Worm (Caenorhabditis elegans) whole organism, young adult: ENCODE data around the gene skr-6.

Experiments
- B0261.1 ChIP-seq: sonication (generic microtip); optimal IDR thresholded peaks from 2 replicates; lab custom pipeline; 2016; ENCODE audit warnings: mild to moderate bottlenecking, missing genetic modification characterization, moderate library complexity, missing compliant biosample characterization
- D2030.7 ChIP-seq: fragments of 200-800 bp; sonication (Bioruptor generic); IDR thresholded peaks from 2 replicates; pipeline ENCODE4 v1.3.6; 2022; ENCODE audit warnings: missing genetic modification reagents, missing genetic modification characterization, missing compliant biosample characterization
- F10E7.11 ChIP-seq: sonication (generic microtip); optimal IDR thresholded peaks from 2 replicates; lab custom pipeline; 2017; ENCODE audit warnings: mild to moderate bottlenecking, missing genetic modification characterization, moderate library complexity, missing compliant biosample characterization
- F33H1.4 ChIP-seq: fragments of 200-800 bp; sonication (Bioruptor generic); IDR thresholded peaks from 2 replicates; pipeline ENCODE4 v1.3.6; 2022; ENCODE audit warnings: missing genetic modification reagents, missing genetic modification characterization, missing compliant biosample characterization
- K12H6.12 ChIP-seq: fragments of 200-800 bp; sonication (Bioruptor generic); optimal IDR thresholded peaks from 2 replicates; lab custom pipeline; 2018; ENCODE audit warnings: mild to moderate bottlenecking, missing genetic modification characterization, missing compliant biosample characterization
- ama-1 ChIP-seq, 3 experiments: fragments of 150-350 bp in 1 of 3; sonication (generic microtip) in 2 of 3; optimal IDR thresholded peaks; 2 replicates each; lab custom pipeline; 2014 to 2018; ENCODE audit warnings: missing biosample characterization in 2 of 3, missing genetic modification characterization in 2 of 3, missing genetic modification reagents in 2 of 3
- attf-3 ChIP-seq: fragments of 200-800 bp; sonication (Bioruptor generic); conservative IDR thresholded peaks from 2 replicates; pipeline ENCODE4 v1.3.6; 2022; ENCODE audit warnings: missing genetic modification reagents, missing genetic modification characterization, missing compliant biosample characterization
- bed-2 ChIP-seq: fragments of 200-800 bp; sonication (Bioruptor generic); IDR thresholded peaks from 2 replicates; pipeline ENCODE4 v1.3.6; 2022; ENCODE audit warnings: missing genetic modification reagents, missing genetic modification characterization, missing compliant biosample characterization
- ccch-3 ChIP-seq: fragments of 200-800 bp; sonication (Bioruptor generic); optimal IDR thresholded peaks from 2 replicates; lab custom pipeline; 2018; ENCODE audit warnings: mild to moderate bottlenecking, missing genetic modification characterization, missing compliant biosample characterization
- cebp-1 ChIP-seq, 2 experiments: fragments of 200-800 bp in 1 of 2; sonication (Bioruptor generic) in 1 of 2; sonication (generic microtip) in 1 of 2; IDR thresholded peaks in 1 of 2; optimal IDR thresholded peaks in 1 of 2; 2 replicates each; pipeline versions ENCODE4 v1.3.6 to Lab custom; 2017 to 2022; ENCODE audit warnings: missing compliant biosample characterization in 2 of 2, missing genetic modification characterization in 2 of 2, mild to moderate bottlenecking in 1 of 2, missing genetic modification reagents in 1 of 2, moderate library complexity in 1 of 2
- ceh-100 ChIP-seq: fragments of 200-800 bp; sonication (Bioruptor generic); IDR thresholded peaks from 2 replicates; pipeline ENCODE4 v1.3.6; 2022; ENCODE audit warnings: missing genetic modification reagents, missing genetic modification characterization, missing compliant biosample characterization
- ceh-40 ChIP-seq: fragments of 200-800 bp; sonication (Bioruptor generic); IDR thresholded peaks from 2 replicates; pipeline ENCODE4 v1.3.6; 2022; ENCODE audit warnings: missing genetic modification characterization, missing compliant biosample characterization
- ceh-79 ChIP-seq: sonication (generic microtip); optimal IDR thresholded peaks from 2 replicates; lab custom pipeline; 2017; ENCODE audit warnings: mild to moderate bottlenecking, missing genetic modification characterization, missing compliant biosample characterization
- dpl-1 ChIP-seq: fragments of 150-350 bp; optimal IDR thresholded peaks from 2 replicates; lab custom pipeline; 2014; ENCODE audit warnings: missing biosample characterization, missing genetic modification reagents, missing genetic modification characterization
- efl-1 ChIP-seq: fragments of 150-350 bp; optimal IDR thresholded peaks from 2 replicates; lab custom pipeline; 2014; ENCODE audit warnings: missing biosample characterization, missing genetic modification reagents, missing genetic modification characterization
- fkh-3 ChIP-seq: sonication (generic microtip); optimal IDR thresholded peaks from 2 replicates; lab custom pipeline; 2016; ENCODE audit warnings: mild to moderate bottlenecking, missing genetic modification characterization, missing compliant biosample characterization
- hlh-12 ChIP-seq: sonication (generic microtip); optimal IDR thresholded peaks from 2 replicates; lab custom pipeline; 2016; ENCODE audit warnings: missing genetic modification characterization, missing compliant biosample characterization
- hsf-1 ChIP-seq: fragments of 200-800 bp; sonication (Bioruptor generic); IDR thresholded peaks from 2 replicates; pipeline ENCODE4 v1.3.6; 2022; ENCODE audit warnings: missing genetic modification reagents, missing genetic modification characterization, missing compliant biosample characterization
- lag-1 ChIP-seq: fragments of 200-800 bp; sonication (Bioruptor generic); IDR thresholded peaks from 2 replicates; pipeline ENCODE4 v1.3.6; 2022; ENCODE audit warnings: missing genetic modification reagents, missing genetic modification characterization, missing compliant biosample characterization
- let-526 ChIP-seq: fragments of 200-800 bp; sonication (Bioruptor generic); IDR thresholded peaks from 2 replicates; pipeline ENCODE4 v1.3.6; 2022; ENCODE audit warnings: missing genetic modification reagents, missing genetic modification characterization, missing compliant biosample characterization
- madf-10 ChIP-seq: sonication (generic microtip); optimal IDR thresholded peaks from 2 replicates; lab custom pipeline; 2016; ENCODE audit warnings: mild to moderate bottlenecking, missing genetic modification characterization, missing compliant biosample characterization
- mel-28 ChIP-seq: sonication (generic microtip); optimal IDR thresholded peaks from 2 replicates; lab custom pipeline; 2016; ENCODE audit warnings: borderline replicate concordance, mild to moderate bottlenecking, missing genetic modification characterization, missing compliant biosample characterization
- mes-4 ChIP-seq: sonication (generic microtip); optimal IDR thresholded peaks from 2 replicates; lab custom pipeline; 2016; ENCODE audit warnings: missing genotype, missing genetic modification characterization, missing compliant biosample characterization
- mxl-1 ChIP-seq: sonication (generic microtip); optimal IDR thresholded peaks from 2 replicates; lab custom pipeline; 2016; ENCODE audit warnings: missing genetic modification characterization, missing compliant biosample characterization
- nfya-2 ChIP-seq: fragments of 200-800 bp; sonication (Bioruptor generic); IDR thresholded peaks from 2 replicates; pipeline ENCODE4 v1.3.6; 2022; ENCODE audit warnings: missing genetic modification reagents, missing genetic modification characterization, missing compliant biosample characterization
- nhr-179 ChIP-seq: sonication (generic microtip); optimal IDR thresholded peaks from 2 replicates; lab custom pipeline; 2016; ENCODE audit warnings: mild to moderate bottlenecking, missing genetic modification characterization, missing compliant biosample characterization
- nhr-90 ChIP-seq: sonication (generic microtip); optimal IDR thresholded peaks from 2 replicates; lab custom pipeline; 2016; ENCODE audit warnings: missing genotype, mild to moderate bottlenecking, missing genetic modification characterization, missing compliant biosample characterization
- pha-4 ChIP-seq: fragments of 150-350 bp; sonication (generic microtip); optimal IDR thresholded peaks from 2 replicates; lab custom pipeline; 2014; ENCODE audit warnings: missing biosample characterization, missing genetic modification reagents, missing genetic modification characterization
- rec-8 ChIP-seq, 2 experiments: sonication (generic microtip); optimal IDR thresholded peaks; 2 replicates each; lab custom pipeline; 2016; ENCODE audit warnings: mild to moderate bottlenecking in 2 of 2, missing genetic modification characterization in 2 of 2, missing genetic modification reagents in 2 of 2, missing genotype in 2 of 2, missing biosample characterization in 1 of 2, missing compliant biosample characterization in 1 of 2, moderate library complexity in 1 of 2
- rpc-1 ChIP-seq, 2 experiments: fragments of 150-350 bp in 1 of 2; sonication (generic microtip) in 1 of 2; optimal IDR thresholded peaks; 2 replicates each; lab custom pipeline; 2014 to 2018; ENCODE audit warnings: missing biosample characterization in 1 of 2, missing genetic modification characterization in 1 of 2, missing genetic modification reagents in 1 of 2, missing genotype in 1 of 2
- sea-2 ChIP-seq: fragments of 200-800 bp; sonication (Bioruptor generic); IDR thresholded peaks from 2 replicates; pipeline ENCODE4 v1.3.6; 2022; ENCODE audit warnings: missing genetic modification characterization, missing compliant biosample characterization
- snpc-1.3 ChIP-seq: sonication (generic microtip); optimal IDR thresholded peaks from 2 replicates; lab custom pipeline; 2017; ENCODE audit warnings: missing genetic modification characterization, mild to moderate bottlenecking, missing compliant biosample characterization, antibody characterized with exemption, moderate library complexity, missing genotype, missing genetic modification reagents; ENCODE audit not compliant: insufficient read depth
- sptf-2 ChIP-seq: fragments of 200-800 bp; sonication (Bioruptor generic); optimal IDR thresholded peaks from 2 replicates; lab custom pipeline; 2018; ENCODE audit warnings: mild to moderate bottlenecking, missing genetic modification characterization, missing compliant biosample characterization
- unc-130 ChIP-seq: sonication (generic microtip); optimal IDR thresholded peaks from 2 replicates; lab custom pipeline; 2016; ENCODE audit warnings: missing genetic modification reagents, missing genetic modification characterization, missing compliant biosample characterization
- unc-62 ChIP-seq: fragments of 150-350 bp; optimal IDR thresholded peaks from 2 replicates; lab custom pipeline; 2014; ENCODE audit warnings: missing biosample characterization, missing genetic modification reagents, missing genetic modification characterization
- ztf-25 ChIP-seq: fragments of 200-800 bp; sonication (Bioruptor generic); IDR thresholded peaks from 2 replicates; pipeline ENCODE4 v1.3.6; 2022; ENCODE audit warnings: missing genetic modification reagents, missing genetic modification characterization, missing compliant biosample characterization
- ztf-28 ChIP-seq: fragments of 200-800 bp; sonication (Bioruptor generic); IDR thresholded peaks from 2 replicates; pipeline ENCODE4 v1.3.6; 2022; ENCODE audit warnings: missing genetic modification reagents, missing genetic modification characterization, missing compliant biosample characterization
- ztf-6 ChIP-seq: fragments of 200-800 bp; sonication (Bioruptor generic); IDR thresholded peaks from 2 replicates; pipeline ENCODE4 v1.3.6; 2022; ENCODE audit warnings: missing genetic modification reagents, missing genetic modification characterization, missing compliant biosample characterization

The skr-6 gene

DNA sequence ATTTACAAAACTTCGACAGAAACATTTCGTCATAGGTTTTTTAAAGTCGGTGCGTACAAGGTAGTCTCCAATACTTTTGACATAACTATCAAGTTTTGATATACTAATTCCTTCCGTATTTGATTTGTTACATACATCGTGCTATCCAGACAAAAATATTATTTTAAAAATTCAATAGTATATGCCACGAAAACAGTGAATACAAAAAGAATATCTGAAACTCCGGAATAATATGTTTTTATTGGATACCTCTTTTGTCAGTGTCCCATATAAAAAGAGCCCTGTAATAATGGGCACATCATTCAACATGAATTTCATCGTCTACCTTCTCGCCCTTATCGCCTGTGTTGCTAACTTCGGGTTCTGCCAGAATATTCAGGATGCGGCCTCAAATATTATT lies 22.5 kb upstream of the skr-6 start, which contains the start of gene Y51A2A.12:
Y51A2A.12 (plus strand) TSS at position 301 of the 400 bp plus-strand sequence.
- TF ChIP-seq hsf-1: no peak
- no peak for TF ChIP-seq sptf-2 (GFP tag; lab: Kevin White, UChicago)
- TF ChIP-seq mxl-1 (tag; lab: Kevin White, UChicago): no peak
- no peak for TF ChIP-seq efl-1 (GFP tag; lab: Kevin White, UChicago)
- TF ChIP-seq bed-2 (GFP tag; lab: Robert Waterston, UW): no peak
- TF ChIP-seq ccch-3 (GFP tag; lab: Kevin White, UChicago): no peak
- no peak for TF ChIP-seq hlh-12
- TF ChIP-seq attf-3 (GFP tag; lab: Robert Waterston, UW): no peak
- no peak for TF ChIP-seq nhr-179 (tag; lab: Kevin White, UChicago)
- TF ChIP-seq fkh-3: no peak
- TF ChIP-seq unc-62 (GFP tag; lab: Kevin White, UChicago): no peak
- no peak for TF ChIP-seq D2030.7 (GFP tag; lab: Robert Waterston, UW)
- TF ChIP-seq mel-28 (tag; lab: Kevin White, UChicago): no peak
- TF ChIP-seq, all 124 proteins: peak for 0

DNA sequence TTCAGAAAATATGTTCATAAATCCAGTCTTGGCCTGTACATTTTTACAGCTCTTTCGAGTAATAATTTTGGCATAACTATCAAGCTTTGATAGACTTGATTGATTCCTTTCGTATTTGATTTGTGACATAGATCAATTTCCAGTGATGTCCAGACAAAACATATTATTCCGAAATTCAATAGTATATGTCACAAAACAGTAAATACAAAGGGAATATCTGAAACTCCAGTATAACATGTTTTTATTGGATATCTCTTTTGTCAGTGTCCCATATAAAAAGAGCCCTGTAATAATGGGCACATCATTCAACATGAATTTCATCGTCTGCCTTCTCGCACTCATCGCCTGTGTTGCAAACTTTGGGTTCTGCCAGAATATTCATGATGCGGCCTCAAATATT lies 20.9 kb upstream of the skr-6 start, which contains the start of gene Y51A2A.4:
Y51A2A.4 (plus strand) TSS at position 301 of the 400 bp plus-strand sequence.
- TF ChIP-seq nfya-2 (GFP tag; lab: Robert Waterston, UW): no peak
- TF ChIP-seq lag-1 (GFP tag; lab: Robert Waterston, UW): no peak
- no peak for TF ChIP-seq unc-130
- TF ChIP-seq pha-4 (tag; lab: Kevin White, UChicago): no peak
- no peak for TF ChIP-seq rec-8 (tag; optimal IDR thresholded peaks at IDR 0.05; lab: Kevin White, UChicago)
- TF ChIP-seq ceh-100 (GFP tag; lab: Robert Waterston, UW): no peak
- no peak for TF ChIP-seq unc-62 (GFP tag; lab: Kevin White, UChicago)
- TF ChIP-seq ztf-25 (GFP tag; lab: Robert Waterston, UW): no peak
- TF ChIP-seq nhr-179 (tag; lab: Kevin White, UChicago): no peak
- TF ChIP-seq cebp-1 (GFP tag; IDR thresholded peaks at IDR 0.05; lab: Robert Waterston, UW): no peak
- no peak for TF ChIP-seq cebp-1 (tag; optimal IDR thresholded peaks at IDR 0.05; lab: Kevin White, UChicago)
- TF ChIP-seq K12H6.12 (tag; lab: Kevin White, UChicago): no peak
- no peak for TF ChIP-seq let-526 (GFP tag; lab: Robert Waterston, UW)
- TF ChIP-seq F33H1.4 (GFP tag; lab: Robert Waterston, UW): no peak
- TF ChIP-seq rpc-1 (optimal IDR thresholded peaks at IDR 0.05; lab: Kevin White, UChicago): no peak
- no peak for TF ChIP-seq rpc-1 (tag; optimal IDR thresholded peaks at IDR 0.05; lab: Kevin White, UChicago)
- no peak for TF ChIP-seq ztf-6 (GFP tag; lab: Robert Waterston, UW)
- TF ChIP-seq madf-10: no peak
- TF ChIP-seq F10E7.11 (tag; lab: Kevin White, UChicago): no peak
- TF ChIP-seq B0261.1 (tag; lab: Kevin White, UChicago): no peak
- TF ChIP-seq, all 124 proteins: peak for 0

DNA sequence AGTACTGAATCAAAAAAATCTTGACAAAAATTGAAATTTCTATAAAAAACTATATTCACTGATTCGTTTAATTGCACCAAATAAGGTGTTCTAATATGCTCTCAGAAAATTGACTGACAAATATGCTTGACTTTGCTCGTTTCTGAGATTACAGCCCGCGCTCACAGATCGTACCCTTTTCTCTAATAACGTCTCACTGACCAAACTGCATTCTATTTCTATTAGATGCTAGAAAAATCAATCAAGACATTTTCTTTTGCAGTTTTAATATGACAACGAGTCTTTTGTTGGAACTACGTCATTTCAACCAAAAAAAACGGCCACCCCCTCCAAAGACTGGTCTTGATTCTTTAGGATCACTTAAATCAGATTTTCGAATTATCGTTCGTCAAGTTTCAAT lies 12.8 kb upstream of the skr-6 start, which contains the start of gene clec-247:
clec-247 (plus strand) TSS at position 301 of the 400 bp plus-strand sequence.
- TF ChIP-seq nfya-2 (GFP tag; lab: Robert Waterston, UW): no peak
- TF ChIP-seq nhr-90 (tag; lab: Kevin White, UChicago): no peak
- TF ChIP-seq ztf-28 (GFP tag; lab: Robert Waterston, UW): no peak
- TF ChIP-seq F33H1.4 (GFP tag; lab: Robert Waterston, UW): no peak
- no peak for TF ChIP-seq ceh-79 (tag; lab: Kevin White, UChicago)
- no peak for TF ChIP-seq snpc-1.3 (tag; lab: Kevin White, UChicago)
- TF ChIP-seq ama-1 (optimal IDR thresholded peaks at IDR 0.05; lab: Kevin White, UChicago): no peak
- no peak for TF ChIP-seq ama-1 (GFP tag; optimal IDR thresholded peaks at IDR 0.05; lab: Kevin White, UChicago)
- no peak for TF ChIP-seq hlh-12
- TF ChIP-seq mes-4 (tag; lab: Kevin White, UChicago): no peak
- TF ChIP-seq ceh-40: no peak
- TF ChIP-seq dpl-1: no peak
- TF ChIP-seq lag-1 (GFP tag; lab: Robert Waterston, UW): no peak
- TF ChIP-seq sea-2 (GFP tag; lab: Robert Waterston, UW): no peak
